Fruit fly (Drosophila melanogaster) whole organism, embryonic: ENCODE results near the gene stwl.
A peak's percentile ranks its signal among the peaks of the same experiment; 100 is the strongest.

ENCODE experiments used
- Ada2b ChIP-seq: fragments of 200-800 bp; sonication (Bioruptor generic); IDR thresholded peaks from 2 replicates; pipeline ENCODE4 v1.3.6; 2022; ENCODE audit warnings: missing biosample characterization, missing genetic modification characterization
- Blimp-1 ChIP-seq: fragments of 200-800 bp; sonication (Bioruptor generic); optimal IDR thresholded peaks from 3 replicates; lab custom pipeline; 2018; ENCODE audit warnings: missing biosample characterization, missing genetic modification characterization, mild to moderate bottlenecking, moderate library complexity, missing genetic modification reagents
- CG11398 ChIP-seq: fragments of 200-800 bp; sonication (Bioruptor generic); optimal IDR thresholded peaks from 2 replicates; lab custom pipeline; 2016; ENCODE audit warnings: missing biosample characterization, missing genetic modification characterization
- CG15696 ChIP-seq: fragments of 200-800 bp; sonication (Bioruptor generic); optimal IDR thresholded peaks from 2 replicates; lab custom pipeline; 2019; ENCODE audit warnings: missing biosample characterization, mild to moderate bottlenecking, missing genetic modification characterization, moderate library complexity
- CG17328 ChIP-seq: fragments of 200-800 bp; sonication (Bioruptor generic); IDR thresholded peaks from 2 replicates; pipeline ENCODE4 v1.3.6; 2022; ENCODE audit warnings: missing biosample characterization, missing genetic modification characterization
- CG3726 ChIP-seq: fragments of 200-800 bp; sonication (Bioruptor generic); IDR thresholded peaks from 3 replicates; pipeline ENCODE4, ENCODE4 v1.3.6; 2022; ENCODE audit warnings: missing biosample characterization, missing genetic modification characterization
- CG6654 ChIP-seq: fragments of 200-800 bp; sonication (Bioruptor generic); optimal IDR thresholded peaks from 2 replicates; lab custom pipeline; 2017; ENCODE audit warnings: missing biosample characterization, mild to moderate bottlenecking, missing genetic modification characterization
- CG6683 ChIP-seq: fragments of 200-800 bp; sonication (Bioruptor generic); optimal IDR thresholded peaks from 2 replicates; lab custom pipeline; 2017; ENCODE audit warnings: missing biosample characterization, mild to moderate bottlenecking, missing genetic modification characterization, missing genetic modification reagents
- CG7271 ChIP-seq: fragments of 200-800 bp; sonication (Bioruptor generic); optimal IDR thresholded peaks from 2 replicates; lab custom pipeline; 2018; ENCODE audit warnings: missing biosample characterization, mild to moderate bottlenecking, missing genetic modification characterization, moderate library complexity
- CG7357 ChIP-seq: fragments of 200-800 bp; sonication (Bioruptor generic); IDR thresholded peaks from 3 replicates; pipeline ENCODE4 v1.3.6; 2022; ENCODE audit warnings: missing biosample characterization, missing genetic modification characterization
- CG7372 ChIP-seq: fragments of 200-800 bp; sonication (Bioruptor generic); IDR thresholded peaks from 2 replicates; pipeline ENCODE4 v1.3.6; 2022; ENCODE audit warnings: missing biosample characterization, missing genetic modification characterization
- CG8944 ChIP-seq: fragments of 200-800 bp; sonication (Bioruptor generic); optimal IDR thresholded peaks from 3 replicates; lab custom pipeline; 2016; ENCODE audit warnings: missing biosample characterization, missing genetic modification characterization
- CG9727 ChIP-seq: fragments of 200-800 bp; sonication (Bioruptor generic); optimal IDR thresholded peaks from 3 replicates; lab custom pipeline; 2017; ENCODE audit warnings: missing biosample characterization, mild to moderate bottlenecking, missing genetic modification characterization
- Chrac-16 ChIP-seq: fragments of 200-800 bp; sonication (Bioruptor generic); optimal IDR thresholded peaks from 3 replicates; lab custom pipeline; 2016; ENCODE audit warnings: missing biosample characterization, missing genetic modification characterization
- D19A ChIP-seq: fragments of 200-800 bp; optimal IDR thresholded peaks from 3 replicates; lab custom pipeline; 2019; ENCODE audit warnings: missing biosample characterization, mild to moderate bottlenecking, missing genetic modification characterization, moderate library complexity
- Dad ChIP-seq: fragments of 200-800 bp; sonication (Bioruptor generic); optimal IDR thresholded peaks from 3 replicates; lab custom pipeline; 2016; ENCODE audit warnings: missing biosample characterization, missing genetic modification characterization
- Ets65A ChIP-seq: fragments of 200-800 bp; sonication (Bioruptor generic); peaks from one replicate; lab custom pipeline; 2016; ENCODE audit warnings: missing biosample characterization, missing genetic modification characterization
- HLH3B ChIP-seq: fragments of 200-800 bp; sonication (Bioruptor generic); IDR thresholded peaks from 2 replicates; pipeline ENCODE4 v1.3.6; 2022; ENCODE audit warnings: missing biosample characterization, missing genetic modification characterization
- Hey ChIP-seq: fragments of 200-800 bp; sonication (Bioruptor generic); optimal IDR thresholded peaks from 3 replicates; lab custom pipeline; 2018; ENCODE audit warnings: missing biosample characterization, mild to moderate bottlenecking, missing genetic modification characterization
- Hr51 ChIP-seq, 2 experiments: fragments of 200-800 bp; sonication (Bioruptor generic); optimal IDR thresholded peaks; 2 replicates in 1 of 2; 3 replicates in 1 of 2; lab custom pipeline; 2016 to 2018; ENCODE audit warnings: missing biosample characterization in 2 of 2, missing genetic modification characterization in 2 of 2, mild to moderate bottlenecking in 1 of 2, moderate library complexity in 1 of 2
- Neu2 ChIP-seq: fragments of 200-800 bp; sonication (Bioruptor generic); optimal IDR thresholded peaks from 3 replicates; lab custom pipeline; 2016; ENCODE audit warnings: missing biosample characterization, missing genetic modification characterization, borderline replicate concordance
- Nf-YA ChIP-seq: fragments of 200-800 bp; sonication (Bioruptor generic); IDR thresholded peaks from 2 replicates; pipeline ENCODE4 v1.3.6; 2022; ENCODE audit warnings: missing biosample characterization, missing genetic modification characterization
- Oli ChIP-seq: fragments of 200-800 bp; sonication (Bioruptor generic); optimal IDR thresholded peaks from 2 replicates; lab custom pipeline; 2018; ENCODE audit warnings: missing biosample characterization, mild to moderate bottlenecking, missing genetic modification characterization, moderate library complexity
- Ptx1 ChIP-seq: fragments of 200-800 bp; sonication (Bioruptor generic); IDR thresholded peaks from 2 replicates; pipeline ENCODE4 v1.3.6; 2022; ENCODE audit warnings: missing biosample characterization, missing genetic modification characterization
- Side ChIP-seq: fragments of 200-800 bp; sonication (Bioruptor generic); optimal IDR thresholded peaks from 2 replicates; lab custom pipeline; 2016; ENCODE audit warnings: missing biosample characterization, missing genetic modification characterization
- Sry-β ChIP-seq: fragments of 200-800 bp; sonication (Bioruptor generic); optimal IDR thresholded peaks from 2 replicates; lab custom pipeline; 2018; ENCODE audit warnings: missing biosample characterization, mild to moderate bottlenecking, missing genetic modification characterization, moderate library complexity
- Usf ChIP-seq: fragments of 200-800 bp; sonication (Bioruptor generic); optimal IDR thresholded peaks from 2 replicates; lab custom pipeline; 2017; ENCODE audit warnings: missing genotype, missing biosample characterization, missing genetic modification characterization
- Xbp1 ChIP-seq: fragments of 200-800 bp; sonication (Bioruptor generic); optimal IDR thresholded peaks from 3 replicates; lab custom pipeline; 2016; ENCODE audit warnings: missing biosample characterization, mild to moderate bottlenecking, missing genetic modification characterization
- Xrp1 ChIP-seq: fragments of 200-800 bp; sonication (Bioruptor generic); IDR thresholded peaks from 2 replicates; pipeline ENCODE4 v1.3.6; 2022; ENCODE audit warnings: missing biosample characterization, missing genetic modification characterization
- cas ChIP-seq: fragments of 200-800 bp; sonication (Bioruptor generic); IDR thresholded peaks from 2 replicates; pipeline ENCODE4 v1.3.6; 2022; ENCODE audit warnings: missing biosample characterization, missing genetic modification characterization
- chinmo ChIP-seq: fragments of 200-800 bp; sonication (Bioruptor generic); IDR thresholded peaks from 4 replicates; pipeline ENCODE4 v1.3.6; 2022; ENCODE audit warnings: missing biosample characterization, missing genetic modification characterization; ENCODE audit not compliant: partially characterized antibody
- crol ChIP-seq: fragments of 200-800 bp; sonication (Bioruptor generic); IDR thresholded peaks from 2 replicates; pipeline ENCODE4 v1.3.6; 2022; ENCODE audit warnings: missing biosample characterization, missing genetic modification characterization
- gt ChIP-seq: fragments of 200-800 bp; sonication (Bioruptor generic); IDR thresholded peaks from 2 replicates; pipeline ENCODE4 v1.3.6; 2022; ENCODE audit warnings: missing biosample characterization, missing genetic modification characterization
- klu ChIP-seq: fragments of 200-800 bp; sonication (Bioruptor generic); IDR thresholded peaks from 2 replicates; pipeline ENCODE4 v1.3.6; 2022; ENCODE audit warnings: missing biosample characterization, missing genetic modification characterization
- nmo ChIP-seq: fragments of 200-800 bp; sonication (Bioruptor generic); optimal IDR thresholded peaks from 2 replicates; lab custom pipeline; 2018; ENCODE audit warnings: missing biosample characterization, mild to moderate bottlenecking, missing genetic modification characterization, moderate library complexity
- otp ChIP-seq: fragments of 200-800 bp; sonication (Bioruptor generic); IDR thresholded peaks from 3 replicates; pipeline ENCODE4, ENCODE4 v1.3.6; 2022; ENCODE audit warnings: missing biosample characterization, missing genetic modification characterization
- pb ChIP-seq: fragments of 200-800 bp; sonication (Bioruptor generic); optimal IDR thresholded peaks from 3 replicates; lab custom pipeline; 2016; ENCODE audit warnings: missing biosample characterization, missing genetic modification characterization
- prd ChIP-seq, 3 experiments: fragments of >200 bp in 2 of 3; fragments of 200-800 bp in 1 of 3; sonication (Bioruptor generic) in 1 of 3; optimal IDR thresholded peaks in 2 of 3; IDR thresholded peaks in 1 of 3; 2 replicates in 2 of 3; 3 replicates in 1 of 3; pipeline versions ENCODE4 v1.3.6 to Lab custom; 2017 to 2022; ENCODE audit warnings: missing biosample characterization in 1 of 3, missing genetic modification characterization in 1 of 3
- slbo ChIP-seq: fragments of 200-800 bp; sonication (Bioruptor generic); IDR thresholded peaks from 2 replicates; pipeline ENCODE4 v1.3.6; 2022; ENCODE audit warnings: missing biosample characterization, missing genetic modification characterization
- tll ChIP-seq, 2 experiments: fragments of 200-800 bp in 1 of 2; fragments of >200 bp in 1 of 2; sonication (Bioruptor generic) in 1 of 2; optimal IDR thresholded peaks; 2 replicates each; lab custom pipeline; 2017 to 2019; ENCODE audit warnings: missing biosample characterization in 2 of 2, missing genetic modification characterization in 2 of 2, mild to moderate bottlenecking in 1 of 2, moderate library complexity in 1 of 2
- trh ChIP-seq: fragments of 200-800 bp; sonication (Bioruptor generic); optimal IDR thresholded peaks from 2 replicates; lab custom pipeline; 2016; ENCODE audit warnings: missing biosample characterization, missing genetic modification characterization
- ttk ChIP-seq: fragments of 200-800 bp; sonication (Bioruptor generic); IDR thresholded peaks from 2 replicates; pipeline ENCODE4 v2.1.2; 2022; ENCODE audit warnings: missing biosample characterization, missing genetic modification characterization
- twi ChIP-seq: fragments of 200-800 bp; optimal IDR thresholded peaks from 2 replicates; lab custom pipeline; 2019; ENCODE audit warnings: missing biosample characterization, mild to moderate bottlenecking, missing genetic modification characterization, moderate library complexity
- unpg ChIP-seq: fragments of 200-800 bp; sonication (Bioruptor generic); optimal IDR thresholded peaks from 3 replicates; lab custom pipeline; 2018; ENCODE audit warnings: missing biosample characterization, mild to moderate bottlenecking, missing genetic modification characterization, moderate library complexity
- zen ChIP-seq: fragments of 200-800 bp; sonication (Bioruptor generic); optimal IDR thresholded peaks from 3 replicates; lab custom pipeline; 2018; ENCODE audit warnings: missing biosample characterization, mild to moderate bottlenecking, missing genetic modification characterization, moderate library complexity
- zf30C ChIP-seq: fragments of 200-800 bp; sonication (Bioruptor generic); optimal IDR thresholded peaks from 3 replicates; lab custom pipeline; 2018; ENCODE audit warnings: missing biosample characterization, mild to moderate bottlenecking, missing genetic modification characterization

Gene stwl

dm6 chr3L:14452419-14453259 is 42.9 kb upstream of the stwl start (continued):
- peak; percentile 20 for TF ChIP-seq CG6654 (GFP tag; lab: Kevin White, UChicago)
- TF ChIP-seq tll (GFP tag; optimal IDR thresholded peaks at IDR 0.05; lab: Kevin White, UChicago), result peak in 1 of 2 experiments; percentile 94
- TF ChIP-seq CG7271 (tag; lab: Kevin White, UChicago), result peak; percentile 68
- TF ChIP-seq crol, result peak; percentile 49
- TF ChIP-seq twi (tag; lab: Kevin White, UChicago), result peak; percentile 90
- TF ChIP-seq Ets65A, result peak; percentile 56
- TF ChIP-seq klu (GFP tag; lab: Robert Waterston, UW), result no peak

- peak; percentile 16 for TF ChIP-seq CG9727 (GFP tag; lab: Kevin White, UChicago)
- no peak for TF ChIP-seq CG7357 (GFP tag; lab: Robert Waterston, UW)
- peak; percentile 11 for TF ChIP-seq Dad (GFP tag; lab: Kevin White, UChicago)
- no peak for TF ChIP-seq CG11398 (GFP tag; lab: Kevin White, UChicago)
- TF ChIP-seq Hey (tag; lab: Kevin White, UChicago), result no peak
- TF ChIP-seq pb, result no peak
- no peak for TF ChIP-seq Usf (GFP tag; lab: Kevin White, UChicago)
- peak; percentile 11 for TF ChIP-seq unpg (GFP tag; lab: Kevin White, UChicago)
- TF ChIP-seq CG6683 (GFP tag; lab: Kevin White, UChicago), result no peak
- TF ChIP-seq Xbp1 (GFP tag; lab: Kevin White, UChicago), result peak; percentile 8
- peak; percentile 3 for TF ChIP-seq Blimp-1
- TF ChIP-seq nmo (GFP tag; lab: Kevin White, UChicago), result peak; percentile 22
- TF ChIP-seq Neu2 (GFP tag; lab: Kevin White, UChicago), result peak; percentile 26
- 0 out of 4 replicates have a peak, but pooled peaks have one; percentile 24 for TF ChIP-seq chinmo (GFP tag; lab: Robert Waterston, UW)
- TF ChIP-seq Side, result no peak
- TF ChIP-seq prd (optimal IDR thresholded peaks at IDR 0.05; lab: Kevin White, UChicago), result no peak
- TF ChIP-seq prd (GFP tag; IDR thresholded peaks at IDR 0.05; lab: Robert Waterston, UW), result peak; percentile 87
- TF ChIP-seq CG7271 (tag; lab: Kevin White, UChicago), result peak; percentile 88
- TF ChIP-seq CG3726 (GFP tag; lab: Robert Waterston, UW), result 0 out of 3 replicates have a peak, but pooled peaks have one; percentile 7
- TF ChIP-seq CG7372, result no peak
- TF ChIP-seq slbo (GFP tag; lab: Robert Waterston, UW), result peak; percentile 34; the same call in 1 of the 2 replicates
- TF ChIP-seq CG17328 (GFP tag; lab: Robert Waterston, UW), result peak; percentile 43; the same call in 1 of the 2 replicates
- peak; percentile 95 for TF ChIP-seq zen
- TF ChIP-seq cas (GFP tag; lab: Robert Waterston, UW), result no peak
- peak; percentile 66; the same call in 1 of the 2 replicates for TF ChIP-seq Xrp1 (GFP tag; lab: Robert Waterston, UW)
- TF ChIP-seq ttk, result 0 out of 2 replicates have a peak, but pooled peaks have one; percentile 35
- TF ChIP-seq D19A (tag; lab: Kevin White, UChicago), result no peak
- TF ChIP-seq gt (GFP tag; lab: Robert Waterston, UW), result no peak
- TF ChIP-seq otp (GFP tag; lab: Robert Waterston, UW), result 0 out of 3 replicates have a peak, but pooled peaks have one; percentile 41
- TF ChIP-seq CG8944 (GFP tag; lab: Kevin White, UChicago), result no peak
- no peak for TF ChIP-seq trh (GFP tag; lab: Kevin White, UChicago)
- TF ChIP-seq HLH3B (GFP tag; lab: Robert Waterston, UW), result peak; percentile 52; the same call in 1 of the 2 replicates
- 0 out of 2 replicates have a peak, but pooled peaks have one; percentile 18 for TF ChIP-seq Nf-YA
- peak; percentile 4 for TF ChIP-seq CG15696 (tag; lab: Kevin White, UChicago)
- peak; percentile 1 for TF ChIP-seq zf30C
- TF ChIP-seq Oli (tag; lab: Kevin White, UChicago), result peak; percentile 30
- TF ChIP-seq Ptx1 (GFP tag; lab: Robert Waterston, UW), result peak; percentile 45; the same call in 1 of the 2 replicates
- peak; percentile 51; the same call in 1 of the 2 replicates for TF ChIP-seq Ada2b (GFP tag; lab: Robert Waterston, UW)
- TF ChIP-seq Sry-β, result no peak
- TF ChIP-seq Hr51 (GFP tag; optimal IDR thresholded peaks at IDR 0.05; lab: Kevin White, UChicago), result peak in 1 of 2 experiments; percentile 25
- TF ChIP-seq Chrac-16 (GFP tag; lab: Kevin White, UChicago), result peak; percentile 16
These were observed 41.8 kb upstream of the stwl start for dm6 chr3L:14451534-14451933.
